Fruit fly (Drosophila melanogaster) whole organism, prepupa: ENCODE data around the gene CG14042.

Experiments
- CG10631 ChIP-seq: fragments of 200-800 bp; sonication (Bioruptor generic); optimal IDR thresholded peaks from 2 replicates; lab custom pipeline; 2016; ENCODE audit warnings: missing biosample characterization, missing genetic modification characterization
- CG34406 ChIP-seq: fragments of 200-800 bp; sonication (Bioruptor generic); optimal IDR thresholded peaks from 3 replicates; lab custom pipeline; 2016; ENCODE audit warnings: missing biosample characterization, missing genetic modification characterization
- CG6163 ChIP-seq: fragments of 200-800 bp; sonication (Bioruptor generic); IDR thresholded peaks from 3 replicates; pipeline ENCODE4 v1.3.6; 2022; ENCODE audit warnings: missing biosample characterization, missing genetic modification characterization
- Hr39 ChIP-seq: fragments of 200-800 bp; sonication (Bioruptor generic); optimal IDR thresholded peaks from 2 replicates; lab custom pipeline; 2016; ENCODE audit warnings: missing biosample characterization, missing genetic modification characterization
- dsx ChIP-seq: fragments of 200-800 bp; optimal IDR thresholded peaks from 3 replicates; lab custom pipeline; 2019; ENCODE audit warnings: missing biosample characterization, mild to moderate bottlenecking, missing genetic modification characterization, moderate library complexity; ENCODE audit not compliant: poor library complexity, severe bottlenecking

DNA sequence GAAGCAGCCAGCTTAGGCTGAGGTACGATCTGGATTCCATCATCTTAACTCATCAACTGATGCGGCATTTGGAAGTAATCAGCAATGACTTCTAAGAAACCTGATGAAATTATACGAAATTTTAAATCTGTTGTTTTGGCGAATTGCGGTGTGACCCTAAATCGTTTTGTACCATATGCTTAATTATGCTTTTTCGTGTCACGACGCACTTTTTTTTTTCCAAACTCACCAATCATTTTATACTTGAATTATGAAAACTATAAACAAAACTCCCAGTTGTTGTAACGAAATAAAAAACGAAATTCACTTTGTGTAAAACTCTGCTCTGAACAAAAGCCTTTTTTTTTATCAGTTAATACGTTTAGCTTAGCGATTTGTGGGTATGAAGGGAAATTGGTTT lies 20.6 kb downstream of the CG14042 start, which contains the start of gene Nepl3:
- TF ChIP-seq Hr39 (no peak), CG6163 (GFP tag; lab: Robert Waterston, UW) (no peak), CG10631 (no peak), dsx (GFP tag; lab: Kevin White, UChicago) (no peak), CG34406 (GFP tag; lab: Kevin White, UChicago) (no peak)
